Worm (Caenorhabditis elegans): ENCODE measurements around the gene odr-4.

The odr-4 gene

ce11 chrIII:6736971-6737370, 6.4 kb downstream of the odr-4 start, which contains the start of gene K07E12.2:
K07E12.2 (plus strand) TSS chrIII:6737271.
- TF ChIP-seq unc-39 (tag; optimal IDR thresholded peaks at IDR 0.05) (no peak), ceh-9 (tag; optimal IDR thresholded peaks at IDR 0.05) (no peak), nhr-12 (tag; optimal IDR thresholded peaks at IDR 0.05) (no peak), nhr-23 (tag; optimal IDR thresholded peaks at IDR 0.05) (no peak), ama-1 (optimal IDR thresholded peaks at IDR 0.05) (no peak), daf-12 (tag; optimal IDR thresholded peaks at IDR 0.05) (no peak), nhr-43 (tag; optimal IDR thresholded peaks at IDR 0.05; ENCODE audit: poor library complexity, severe bottlenecking) (no peak), R02D3.7 (tag; optimal IDR thresholded peaks at IDR 0.05) (no peak), ceh-16 (tag; optimal IDR thresholded peaks at IDR 0.05) (no peak), elt-3 (tag; optimal IDR thresholded peaks at IDR 0.05) (no peak), nhr-67 (tag; optimal IDR thresholded peaks at IDR 0.05) (no peak), lsy-12 (tag; optimal IDR thresholded peaks at IDR 0.05) (no peak)

ce11 chrIII:6740072-6740471, 9.5 kb downstream of the odr-4 start:
- TF ChIP-seq nhr-28 (tag; optimal IDR thresholded peaks at IDR 0.05): no peak
- no peak for TF ChIP-seq zag-1 (tag; optimal IDR thresholded peaks at IDR 0.05)
- no peak for TF ChIP-seq lin-39 (tag; optimal IDR thresholded peaks at IDR 0.05)
- no peak for TF ChIP-seq R02D3.7 (tag; optimal IDR thresholded peaks at IDR 0.05)
- TF ChIP-seq mml-1 (tag; optimal IDR thresholded peaks at IDR 0.05): no peak
- TF ChIP-seq unc-62 (GFP tag; optimal IDR thresholded peaks at IDR 0.05): no peak
- TF ChIP-seq fos-1 (tag; optimal IDR thresholded peaks at IDR 0.05): no peak

ce11 chrIII:6742597-6742996, 12.0 kb downstream of the odr-4 start:
- TF ChIP-seq egl-5 (tag; optimal IDR thresholded peaks at IDR 0.05) (no peak), ztf-4 (tag; optimal IDR thresholded peaks at IDR 0.05) (no peak), zag-1 (tag; optimal IDR thresholded peaks at IDR 0.05) (no peak), pha-4 (tag; optimal IDR thresholded peaks at IDR 0.05) (no peak), mml-1 (tag; optimal IDR thresholded peaks at IDR 0.05) (no peak), eor-1 (tag; optimal IDR thresholded peaks at IDR 0.05) (no peak), snpc-4 (tag; optimal IDR thresholded peaks at IDR 0.05) (no peak), nhr-67 (tag; optimal IDR thresholded peaks at IDR 0.05) (no peak), mdl-1 (tag; optimal IDR thresholded peaks at IDR 0.05) (no peak), hmg-11 (tag; optimal IDR thresholded peaks at IDR 0.05) (no peak), nhr-11 (tag; optimal IDR thresholded peaks at IDR 0.05) (no peak), ZK546.5 (tag; optimal IDR thresholded peaks at IDR 0.05) (no peak)

ce11 chrIII:6746008-6746407, 15.4 kb downstream of the odr-4 start, which contains the start of gene dig-1:
dig-1 (plus strand) TSS chrIII:6746308.
- no peak for TF ChIP-seq nhr-76 (tag; optimal IDR thresholded peaks at IDR 0.05)
- TF ChIP-seq nhr-67 (tag; optimal IDR thresholded peaks at IDR 0.05): no peak

- no peak for TF ChIP-seq fkh-10 (GFP tag; optimal IDR thresholded peaks at IDR 0.05)
- TF ChIP-seq nhr-23 (tag; optimal IDR thresholded peaks at IDR 0.05): no peak
- no peak for TF ChIP-seq elt-1 (tag; optimal IDR thresholded peaks at IDR 0.05)
- no peak for TF ChIP-seq tbx-2 (tag; optimal IDR thresholded peaks at IDR 0.05)
- no peak for TF ChIP-seq lsy-12 (tag; optimal IDR thresholded peaks at IDR 0.05)
- TF ChIP-seq ztf-4 (tag; optimal IDR thresholded peaks at IDR 0.05): no peak
These were observed 16.1 kb downstream of the odr-4 start for ce11 chrIII:6746668-6747067.

- no peak for TF ChIP-seq ceh-16 (tag; optimal IDR thresholded peaks at IDR 0.05)
- TF ChIP-seq nhr-67 (tag; optimal IDR thresholded peaks at IDR 0.05): no peak
- TF ChIP-seq nhr-76 (tag; optimal IDR thresholded peaks at IDR 0.05): no peak
- TF ChIP-seq elt-2 (tag; optimal IDR thresholded peaks at IDR 0.05): no peak
- TF ChIP-seq pha-4 (tag; optimal IDR thresholded peaks at IDR 0.05): no peak
- no peak for TF ChIP-seq ztf-4 (tag; optimal IDR thresholded peaks at IDR 0.05)
- no peak for TF ChIP-seq nhr-11 (tag; optimal IDR thresholded peaks at IDR 0.05)
- no peak for TF ChIP-seq nfya-1 (tag; optimal IDR thresholded peaks at IDR 0.05; ENCODE audit: insufficient read depth)
- TF ChIP-seq aly-2 (tag; optimal IDR thresholded peaks at IDR 0.05): no peak
- no peak for TF ChIP-seq unc-39 (tag; optimal IDR thresholded peaks at IDR 0.05)
- TF ChIP-seq egl-5 (tag; optimal IDR thresholded peaks at IDR 0.05): no peak
- no peak for TF ChIP-seq pqm-1 (tag; optimal IDR thresholded peaks at IDR 0.05)
- no peak for TF ChIP-seq skn-1 (tag; optimal IDR thresholded peaks at IDR 0.05)
- TF ChIP-seq daf-12 (tag; optimal IDR thresholded peaks at IDR 0.05): no peak
- no peak for TF ChIP-seq mdl-1 (tag; optimal IDR thresholded peaks at IDR 0.05)
- no peak for TF ChIP-seq nhr-77 (tag; optimal IDR thresholded peaks at IDR 0.05)
These were observed 22.0 kb downstream of the odr-4 start for ce11 chrIII:6752612-6753011.

Data from whole organism, L3 larva.